Fruit fly (Drosophila melanogaster): Measurements from ENCODE around the gene gpp.

gpp gene

dm6 chr3R:6406566-6407098 lies at the start of gene gpp:
TSS of gene gpp (plus strand) at chr3R:6406855.
- no peak for TF ChIP-seq noc (tag; optimal IDR thresholded peaks at IDR 0.05)

dm6 chr3R:6368100-6368499 lies 38.6 kb upstream of the gpp start, which contains the start of gene CG42724:
TSS of gene CG42724 (minus strand) at chr3R:6368288.
- TF ChIP-seq noc (tag; optimal IDR thresholded peaks at IDR 0.05): no peak

DNA sequence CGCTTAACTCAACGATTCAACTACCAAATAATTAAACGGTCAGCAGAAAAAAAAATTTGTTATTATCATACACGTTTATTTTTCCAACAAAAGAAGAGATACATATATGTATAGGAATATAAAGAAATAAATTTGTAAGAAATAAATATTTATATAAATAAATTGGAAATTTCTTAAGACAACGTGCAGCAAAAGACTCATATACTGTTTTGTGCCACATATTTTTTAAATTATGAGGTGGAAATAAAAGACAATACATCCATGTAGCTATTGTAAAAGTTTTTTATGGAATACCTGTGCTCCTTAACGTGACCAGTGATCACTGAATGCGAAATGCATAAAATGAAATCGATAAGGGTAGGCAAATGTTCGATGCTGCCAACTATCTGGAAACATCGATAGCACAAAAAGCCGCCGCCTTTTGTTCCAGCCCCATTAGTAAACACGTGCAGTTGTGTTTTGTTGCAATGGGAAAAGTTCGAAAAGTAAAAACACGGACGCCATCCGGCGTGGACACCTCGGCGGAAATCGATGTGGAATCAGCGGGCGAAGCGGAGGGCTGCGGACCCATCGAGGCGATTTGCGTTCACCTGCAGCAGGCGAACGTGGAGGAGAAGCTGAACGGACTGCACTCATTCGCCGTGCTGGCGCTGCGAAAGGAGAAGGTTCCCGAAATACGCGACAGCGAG lies 38.0 kb upstream of the gpp start, which contains the start of gene CG10286:
Gene CG10286, plus strand, starts transcription at position 416 of the 689 bp plus-strand sequence.
- no peak for TF ChIP-seq noc (tag; optimal IDR thresholded peaks at IDR 0.05)

dm6 chr3R:6373512-6374306 lies 32.9 kb upstream of the gpp start:
- peak; percentile 21 for TF ChIP-seq noc (tag; optimal IDR thresholded peaks at IDR 0.05)

DNA sequence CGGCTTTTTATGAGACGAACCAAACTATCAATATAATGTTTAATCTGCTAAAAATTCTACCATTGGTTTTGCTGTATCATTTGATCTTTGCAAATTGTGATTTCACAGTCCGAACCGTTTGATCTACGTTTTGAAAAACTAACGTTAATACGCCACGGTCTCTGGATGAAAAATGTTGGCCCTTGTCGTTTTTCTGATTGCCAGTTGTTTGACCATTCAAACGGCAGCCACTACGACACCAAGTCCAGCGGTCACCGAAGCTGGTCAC lies 32.4 kb upstream of the gpp start, which contains the start of gene CG42564:
Gene CG42564, plus strand, starts transcription at position 169 of the 268 bp plus-strand sequence.
- no peak for TF ChIP-seq noc (tag; optimal IDR thresholded peaks at IDR 0.05)

- TF ChIP-seq noc (tag; optimal IDR thresholded peaks at IDR 0.05): no peak
These were observed 30.7 kb upstream of the gpp start, which contains the start of gene CRAT for dm6 chr3R:6375944-6376343. TSS of gene CRAT (minus strand) at chr3R:6376044.

dm6 chr3R:6377497-6377896 lies 29.2 kb upstream of the gpp start, which contains the start of gene CG42537:
TSS of gene CG42537 (plus strand) at chr3R:6377797.
- TF ChIP-seq noc (tag; optimal IDR thresholded peaks at IDR 0.05): no peak

DNA sequence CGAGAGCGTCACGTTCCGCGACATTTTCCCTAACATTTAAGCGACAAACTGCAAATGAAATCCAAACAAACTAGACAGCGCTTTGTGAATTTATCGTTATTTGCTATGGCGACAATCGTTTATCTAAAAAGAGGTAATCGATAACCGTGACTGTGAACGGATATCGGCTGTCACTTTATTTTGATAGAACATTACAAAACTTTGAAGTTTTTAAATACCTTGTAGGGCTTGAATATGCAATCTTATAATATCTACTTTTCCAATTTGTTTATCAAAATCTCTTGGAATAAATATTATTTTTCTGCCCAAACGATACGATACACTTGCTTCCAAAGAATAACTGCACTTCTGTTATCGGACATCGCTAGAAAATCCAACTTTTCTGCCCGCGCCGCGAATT lies 26.5 kb upstream of the gpp start, which contains the start of the genes CG1024 and TfIIFalpha:
Gene CG1024, minus strand, starts transcription at position 200 of the 400 bp plus-strand sequence.
Gene TfIIFalpha, plus strand, starts transcription at position 339 of the 400 bp plus-strand sequence.
- no peak for TF ChIP-seq noc (tag; optimal IDR thresholded peaks at IDR 0.05)

- TF ChIP-seq noc (tag; optimal IDR thresholded peaks at IDR 0.05): no peak
These were observed 24.9 kb upstream of the gpp start for dm6 chr3R:6381784-6382183.

DNA sequence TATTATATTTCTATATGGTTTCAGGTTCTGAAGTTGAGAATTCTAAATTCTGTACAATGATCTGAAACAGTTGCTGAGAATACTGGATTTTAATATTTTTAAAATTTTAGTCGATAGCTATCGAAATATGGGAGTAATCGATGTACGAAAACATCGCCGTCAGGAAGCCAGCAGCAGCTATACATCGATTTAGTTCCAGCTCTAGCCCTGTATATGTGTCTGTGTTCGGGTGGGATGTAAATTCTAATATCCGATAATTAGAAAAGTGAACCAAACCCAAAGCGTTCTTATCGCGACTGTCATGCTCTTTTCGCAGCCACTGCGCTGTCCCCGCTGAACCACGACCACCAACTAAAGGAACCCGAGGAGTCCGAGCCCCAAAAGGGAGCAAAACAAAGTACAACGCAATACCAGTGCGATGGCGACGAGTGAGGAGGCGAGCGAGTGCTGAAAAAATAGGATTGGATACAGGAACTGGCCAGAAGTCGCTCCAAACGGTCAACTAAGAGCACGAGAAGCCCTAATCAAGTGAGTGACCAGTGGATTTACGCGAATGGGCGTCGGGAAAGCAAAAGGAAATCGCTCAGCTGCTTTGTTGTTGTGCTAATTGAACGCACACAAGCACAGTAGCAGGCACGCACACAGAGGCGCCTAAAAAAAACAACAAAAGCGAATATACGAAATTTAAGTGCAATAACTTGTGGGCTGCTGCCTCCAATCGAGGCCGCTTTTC lies 23.8 kb upstream of the gpp start, which contains the start of gene gzl:
Gene gzl, plus strand, starts transcription at position 182 of the 733 bp plus-strand sequence.
- no peak for TF ChIP-seq noc (tag; optimal IDR thresholded peaks at IDR 0.05)

- no peak for TF ChIP-seq noc (tag; optimal IDR thresholded peaks at IDR 0.05)
These were observed 23.2 kb upstream of the gpp start for dm6 chr3R:6383466-6383769.

- no peak for TF ChIP-seq noc (tag; optimal IDR thresholded peaks at IDR 0.05)
These were observed 18.2 kb upstream of the gpp start for dm6 chr3R:6388414-6388830.

- TF ChIP-seq noc (tag; optimal IDR thresholded peaks at IDR 0.05): peak; percentile 2
These were observed 13.0 kb upstream of the gpp start for dm6 chr3R:6393515-6394246.

DNA sequence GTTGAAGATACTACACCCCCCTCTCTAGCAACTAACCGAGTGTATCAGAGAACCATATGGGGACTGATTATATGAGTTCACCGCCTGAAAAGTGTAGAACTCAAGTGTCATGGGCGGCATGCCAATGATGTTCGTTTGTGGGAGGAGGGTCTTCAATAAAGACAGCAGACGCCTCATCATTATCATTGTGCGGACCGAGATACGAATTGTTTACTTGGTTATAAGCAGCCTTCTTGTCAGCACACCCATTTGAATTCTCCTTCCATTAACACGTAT lies 12.5 kb upstream of the gpp start:
- no peak for TF ChIP-seq noc (tag; optimal IDR thresholded peaks at IDR 0.05)

- TF ChIP-seq noc (tag; optimal IDR thresholded peaks at IDR 0.05): no peak
These were observed 10.9 kb upstream of the gpp start for dm6 chr3R:6395572-6396295.

Measured in whole organism, larva.